Worm (Caenorhabditis elegans) whole organism, L3 larva: ENCODE measurements around the gene ndab-1.
A peak's percentile ranks its signal among the peaks of the same experiment; 100 is the strongest.

Experiments
- egl-27 ChIP-seq: sonication (generic microtip); optimal IDR thresholded peaks from 4 replicates; lab custom pipeline; 2017; ENCODE audit warnings: missing biosample characterization, missing genetic modification reagents, missing genetic modification characterization
- egl-5 ChIP-seq: fragments of 150-350 bp; optimal IDR thresholded peaks from 2 replicates; lab custom pipeline; 2017; ENCODE audit warnings: missing biosample characterization, missing genetic modification reagents, missing genetic modification characterization, inconsistent platforms
- elt-3 ChIP-seq, 3 experiments: fragments of 150-350 bp in 1 of 3; sonication (generic microtip) in 2 of 3; optimal IDR thresholded peaks; 2 replicates in 2 of 3; 4 replicates in 1 of 3; lab custom pipeline; 2014 to 2017; ENCODE audit warnings: missing biosample characterization in 3 of 3, missing genetic modification characterization in 3 of 3
- eor-1 ChIP-seq, 2 experiments: fragments of 150-350 bp; optimal IDR thresholded peaks; 2 replicates each; lab custom pipeline; 2014 to 2018; ENCODE audit warnings: missing biosample characterization in 2 of 2, missing genetic modification characterization in 2 of 2
- lin-15B ChIP-seq: fragments of 150-350 bp; optimal IDR thresholded peaks from 2 replicates; lab custom pipeline; 2014; ENCODE audit warnings: missing biosample characterization, missing genetic modification characterization
- lin-39 ChIP-seq: fragments of 150-350 bp; optimal IDR thresholded peaks from 2 replicates; lab custom pipeline; 2018; ENCODE audit warnings: missing biosample characterization, missing genetic modification reagents, missing genetic modification characterization
- mdl-1 ChIP-seq: fragments of 150-350 bp; optimal IDR thresholded peaks from 2 replicates; lab custom pipeline; 2014; ENCODE audit warnings: missing biosample characterization, missing genetic modification characterization
- nhr-25 ChIP-seq: sonication (generic microtip); optimal IDR thresholded peaks from 2 replicates; lab custom pipeline; 2017; ENCODE audit warnings: missing biosample characterization, missing genetic modification characterization
- nhr-76 ChIP-seq: fragments of 150-350 bp; sonication (generic microtip); optimal IDR thresholded peaks from 5 replicates; lab custom pipeline; 2014; ENCODE audit warnings: missing biosample characterization, missing genetic modification characterization
- pha-4 ChIP-seq: fragments of 150-350 bp; optimal IDR thresholded peaks from 2 replicates; lab custom pipeline; 2014; ENCODE audit warnings: missing biosample characterization, missing genetic modification reagents, missing genetic modification characterization
- skn-1 ChIP-seq: fragments of 150-350 bp; optimal IDR thresholded peaks from 2 replicates; lab custom pipeline; 2014; ENCODE audit warnings: missing biosample characterization, missing genetic modification characterization
- unc-62 ChIP-seq: fragments of 150-350 bp; sonication (generic microtip); optimal IDR thresholded peaks from 4 replicates; lab custom pipeline; 2014; ENCODE audit warnings: missing biosample characterization, missing genetic modification reagents, missing genetic modification characterization
- ztf-4 ChIP-seq: fragments of 150-350 bp; optimal IDR thresholded peaks from 2 replicates; lab custom pipeline; 2014; ENCODE audit warnings: missing biosample characterization, missing genetic modification characterization

ce11 chrIII:11942664-11943063 is 27.2 kb upstream of the ndab-1 start:
- TF ChIP-seq eor-1 (tag; optimal IDR thresholded peaks at IDR 0.05; lab: Kevin White, UChicago) (no peak), elt-3 (tag; optimal IDR thresholded peaks at IDR 0.05; lab: Kevin White, UChicago) (no peak), unc-62 (GFP tag; lab: Kevin White, UChicago) (no peak), lin-39 (tag; lab: Kevin White, UChicago) (no peak), nhr-76 (no peak), pha-4 (tag; lab: Kevin White, UChicago) (no peak), ztf-4 (tag; lab: Kevin White, UChicago) (no peak), lin-15B (tag; lab: Kevin White, UChicago) (peak; percentile 10), mdl-1 (tag; lab: Kevin White, UChicago) (no peak), nhr-25 (tag; lab: Kevin White, UChicago) (no peak), egl-5 (no peak), skn-1 (no peak), egl-27 (tag; lab: Kevin White, UChicago) (no peak)
